Worm (Caenorhabditis elegans): Measurements from ENCODE around the gene daf-41.

DNA sequence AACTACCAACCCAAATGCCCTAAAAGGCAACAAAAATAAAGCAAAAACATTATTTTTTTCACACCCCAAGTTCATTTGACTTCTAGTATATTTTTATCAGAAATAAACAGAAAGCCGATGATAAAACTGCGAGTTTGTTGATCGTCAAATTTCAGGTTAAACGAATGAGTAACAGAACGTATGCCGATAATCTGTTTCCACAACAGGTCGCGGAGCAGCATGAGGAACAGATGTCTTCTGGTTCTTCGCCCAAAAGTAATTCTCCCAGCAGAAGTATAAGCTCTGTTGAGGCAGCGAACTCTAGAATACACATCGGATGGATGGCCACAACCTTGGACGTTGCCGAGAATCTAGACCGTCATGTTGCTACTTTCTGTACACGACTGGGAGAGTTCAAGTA, 44.1 kb downstream of the daf-41 start, which contains the start of gene prmt-5:
- no peak for TF ChIP-seq him-1 (tag; optimal IDR thresholded peaks at IDR 0.05)
- TF ChIP-seq dao-5 (tag; optimal IDR thresholded peaks at IDR 0.05): no peak
- TF ChIP-seq W03F9.2 (tag; optimal IDR thresholded peaks at IDR 0.05): no peak

Measured in whole organism, L4/young adult.